Fruit fly (Drosophila melanogaster) whole organism, embryonic: ENCODE data around the gene hng2.

Source experiments
- CG34376 ChIP-seq: fragments of 200-800 bp; sonication (Bioruptor generic); optimal IDR thresholded peaks from 2 replicates; lab custom pipeline; 2018; ENCODE audit warnings: missing biosample characterization, mild to moderate bottlenecking, missing genetic modification characterization
- CG7987 ChIP-seq: fragments of 200-800 bp; sonication (Bioruptor generic); optimal IDR thresholded peaks from 2 replicates; lab custom pipeline; 2018; ENCODE audit warnings: missing biosample characterization, mild to moderate bottlenecking, missing genetic modification characterization, moderate library complexity
- Sry-β ChIP-seq: fragments of 200-800 bp; sonication (Bioruptor generic); optimal IDR thresholded peaks from 2 replicates; lab custom pipeline; 2018; ENCODE audit warnings: missing biosample characterization, mild to moderate bottlenecking, missing genetic modification characterization, moderate library complexity
- ewg ChIP-seq: fragments of 200-800 bp; sonication (Bioruptor generic); optimal IDR thresholded peaks from 3 replicates; lab custom pipeline; 2017; ENCODE audit warnings: mild to moderate bottlenecking, missing biosample characterization, missing genetic modification reagents, missing genetic modification characterization

DNA sequence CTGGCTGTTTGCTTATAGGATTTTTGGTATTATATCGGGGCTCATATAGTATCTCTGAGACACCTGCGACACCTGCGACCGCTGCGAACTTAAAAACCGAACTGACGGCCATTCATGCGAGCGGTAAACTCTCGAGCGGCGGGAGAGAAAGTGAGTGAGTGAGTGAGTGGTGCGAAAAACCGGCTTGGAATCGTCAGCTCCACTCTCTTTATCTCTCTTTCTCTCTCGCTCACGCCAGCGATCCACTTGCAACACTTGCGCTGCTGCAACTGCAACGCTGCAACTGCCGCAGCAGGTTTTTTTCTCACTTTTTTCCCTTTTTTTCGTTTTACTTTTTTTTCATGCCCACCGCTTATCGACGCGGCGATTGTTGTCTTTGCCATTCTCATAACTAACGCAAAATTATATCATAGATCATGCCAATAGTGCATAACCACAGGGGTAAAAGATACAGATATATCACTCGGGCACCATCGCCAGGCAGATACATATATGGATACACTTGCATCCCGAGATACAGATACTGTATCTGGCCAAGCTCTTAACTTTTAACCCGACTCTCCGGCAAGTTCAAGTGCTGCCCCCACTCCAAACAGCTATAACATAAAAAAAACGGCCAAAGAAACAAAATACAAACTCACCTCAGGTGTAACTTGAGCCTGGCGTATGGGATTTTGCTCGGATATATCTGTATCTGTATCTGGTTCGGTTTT, 13.5 kb upstream of the hng2 start:
- no peak for TF ChIP-seq ewg (GFP tag; lab: Kevin White, UChicago)
- no peak for TF ChIP-seq CG7987 (GFP tag; lab: Kevin White, UChicago)
- no peak for TF ChIP-seq Sry-β (GFP tag; lab: Kevin White, UChicago)
- no peak for TF ChIP-seq CG34376 (GFP tag; lab: Kevin White, UChicago)
